Worm (Caenorhabditis elegans) whole organism, L3 larva: ENCODE results near the gene C33H5.16.

Experiments
- R02D3.7 ChIP-seq: fragments of 150-350 bp; optimal IDR thresholded peaks from 2 replicates; lab custom pipeline; 2014; ENCODE audit warnings: missing biosample characterization, missing genetic modification characterization
- egl-27 ChIP-seq: sonication (generic microtip); optimal IDR thresholded peaks from 4 replicates; lab custom pipeline; 2017; ENCODE audit warnings: missing biosample characterization, missing genetic modification reagents, missing genetic modification characterization
- elt-1 ChIP-seq: fragments of 150-350 bp; optimal IDR thresholded peaks from 2 replicates; lab custom pipeline; 2014; ENCODE audit warnings: missing biosample characterization, missing genetic modification characterization
- elt-2 ChIP-seq: sonication (generic microtip); optimal IDR thresholded peaks from 2 replicates; lab custom pipeline; 2016; ENCODE audit warnings: missing genetic modification reagents, mild to moderate bottlenecking, missing genetic modification characterization, missing compliant biosample characterization
- fkh-10 ChIP-seq: sonication (generic microtip); optimal IDR thresholded peaks from 2 replicates; lab custom pipeline; 2017; ENCODE audit warnings: missing biosample characterization, missing genetic modification reagents, missing genetic modification characterization
- lin-15B ChIP-seq: fragments of 150-350 bp; optimal IDR thresholded peaks from 2 replicates; lab custom pipeline; 2014; ENCODE audit warnings: missing biosample characterization, missing genetic modification characterization
- nfya-1 ChIP-seq: sonication (generic microtip); optimal IDR thresholded peaks from 2 replicates; lab custom pipeline; 2017; ENCODE audit warnings: missing genetic modification characterization, mild to moderate bottlenecking, missing compliant biosample characterization, antibody characterized with exemption, moderate library complexity; ENCODE audit not compliant: insufficient read depth
- nhr-237 ChIP-seq: fragments of 150-350 bp; optimal IDR thresholded peaks from 2 replicates; lab custom pipeline; 2014; ENCODE audit warnings: missing biosample characterization, missing genetic modification characterization
- nhr-25 ChIP-seq: sonication (generic microtip); optimal IDR thresholded peaks from 2 replicates; lab custom pipeline; 2017; ENCODE audit warnings: missing biosample characterization, missing genetic modification characterization
- nhr-28 ChIP-seq: fragments of 150-350 bp; optimal IDR thresholded peaks from 2 replicates; lab custom pipeline; 2014; ENCODE audit warnings: missing biosample characterization, missing genetic modification characterization
- nhr-67 ChIP-seq: fragments of 150-350 bp; optimal IDR thresholded peaks from 2 replicates; lab custom pipeline; 2014; ENCODE audit warnings: missing biosample characterization, missing genetic modification characterization
- snpc-4 ChIP-seq: fragments of 150-350 bp; optimal IDR thresholded peaks from 2 replicates; lab custom pipeline; 2014; ENCODE audit warnings: missing biosample characterization, missing genetic modification characterization
- unc-62 ChIP-seq: fragments of 150-350 bp; sonication (generic microtip); optimal IDR thresholded peaks from 4 replicates; lab custom pipeline; 2014; ENCODE audit warnings: missing biosample characterization, missing genetic modification reagents, missing genetic modification characterization
- zag-1 ChIP-seq: fragments of 150-350 bp; optimal IDR thresholded peaks from 2 replicates; lab custom pipeline; 2014; ENCODE audit warnings: missing biosample characterization, missing genetic modification characterization

ce11 chrIV:7800338-7800737, 2.8 kb downstream of the C33H5.16 start:
- TF ChIP-seq snpc-4 (tag; lab: Kevin White, UChicago) (no peak), nhr-25 (tag; lab: Kevin White, UChicago) (no peak), unc-62 (GFP tag; lab: Kevin White, UChicago) (no peak), egl-27 (no peak), lin-15B (tag; lab: Kevin White, UChicago) (no peak), nhr-28 (no peak), fkh-10 (no peak), nhr-67 (tag; lab: Kevin White, UChicago) (no peak), elt-2 (tag; lab: Kevin White, UChicago) (no peak), nfya-1 (tag; lab: Kevin White, UChicago) (no peak), elt-1 (tag; lab: Kevin White, UChicago) (no peak), R02D3.7 (tag; lab: Kevin White, UChicago) (no peak), nhr-237 (tag; lab: Kevin White, UChicago) (no peak), zag-1 (no peak)
